Comparison of ENCODE assay signal across 1 fruit fly cellular context in genomic region chr2L:3825413-3825812, dm6.
A peak's percentile ranks its signal among the peaks of the same experiment; 100 is the strongest.
TF ChIP-seq lines count a peak whose summit lies in the region.

TSS of gene slp1 (plus strand) at chr2L:3825675.

TF ChIP-seq in whole organism, embryonic, 481 proteins besides CTCF, POLR2A, EP300 and RAD21 (continued from another document):
- peak; percentile 5 for TF ChIP-seq CG12071 (GFP tag; optimal IDR thresholded peaks at IDR 0.05; lab: Kevin White, UChicago)
- TF ChIP-seq gsb-n (tag; optimal IDR thresholded peaks at IDR 0.05; lab: Kevin White, UChicago) = peak; percentile 28
- peak; percentile 28; the same call in 1 of the 3 replicates for TF ChIP-seq so (GFP tag; IDR thresholded peaks at IDR 0.05; lab: Robert Waterston, UW)
- peak; percentile 94 for TF ChIP-seq Jarid2 (GFP tag; optimal IDR thresholded peaks at IDR 0.05; lab: Kevin White, UChicago)
- TF ChIP-seq ci (GFP tag; IDR thresholded peaks at IDR 0.05; lab: Robert Waterston, UW) = no peak
- TF ChIP-seq CG17829 (tag; optimal IDR thresholded peaks at IDR 0.05; lab: Kevin White, UChicago) = peak; percentile 44
- TF ChIP-seq CG6765 (GFP tag; optimal IDR thresholded peaks at IDR 0.05; lab: Kevin White, UChicago) = no peak
- peak; percentile 37 for TF ChIP-seq gcm (GFP tag; optimal IDR thresholded peaks at IDR 0.05; lab: Kevin White, UChicago)
- TF ChIP-seq Hsf (GFP tag; optimal IDR thresholded peaks at IDR 0.05; lab: Kevin White, UChicago) = no peak
- peak; percentile 77 for TF ChIP-seq cg (GFP tag; optimal IDR thresholded peaks at IDR 0.05; lab: Kevin White, UChicago)
- TF ChIP-seq fd102C (GFP tag; optimal IDR thresholded peaks at IDR 0.05; lab: Kevin White, UChicago) = peak; percentile 12
- TF ChIP-seq chn (GFP tag; optimal IDR thresholded peaks at IDR 0.05; lab: Kevin White, UChicago) = peak; percentile 6
- no peak for TF ChIP-seq CG6254 (GFP tag; optimal IDR thresholded peaks at IDR 0.05; lab: Kevin White, UChicago)
- no peak for TF ChIP-seq dmrt11E (tag; optimal IDR thresholded peaks at IDR 0.05; lab: Kevin White, UChicago)
- TF ChIP-seq pfk (GFP tag; optimal IDR thresholded peaks at IDR 0.05; lab: Kevin White, UChicago) = peak; percentile 3
- TF ChIP-seq sens (GFP tag; lab: Kevin White, UChicago) = peak; percentile 65
- peak in 1 of 2 experiments; percentile 30 for TF ChIP-seq Trl (optimal IDR thresholded peaks at IDR 0.05; lab: Kevin White, UChicago)
- no peak for TF ChIP-seq Trl (GFP tag; optimal IDR thresholded peaks at IDR 0.05; lab: Kevin White, UChicago)
- TF ChIP-seq CG30403 (GFP tag; optimal IDR thresholded peaks at IDR 0.05; lab: Kevin White, UChicago) = no peak
- no peak for TF ChIP-seq CrebB (tag; optimal IDR thresholded peaks at IDR 0.05; lab: Kevin White, UChicago)
- TF ChIP-seq oc (tag; optimal IDR thresholded peaks at IDR 0.05; lab: Kevin White, UChicago) = peak; percentile 80
- TF ChIP-seq CG2199 (GFP tag; IDR thresholded peaks at IDR 0.05; lab: Robert Waterston, UW) = peak; percentile 41; the same call in 1 of the 3 replicates
- TF ChIP-seq Nf-YB (GFP tag; optimal IDR thresholded peaks at IDR 0.05; lab: Kevin White, UChicago) = peak; percentile 97
- TF ChIP-seq CG4820 (GFP tag; optimal IDR thresholded peaks at IDR 0.05; lab: Kevin White, UChicago) = no peak
- peak; percentile 93 for TF ChIP-seq seq (GFP tag; IDR thresholded peaks at IDR 0.05; lab: Robert Waterston, UW)
- TF ChIP-seq sisA (GFP tag; IDR thresholded peaks at IDR 0.05; lab: Robert Waterston, UW) = no peak
- TF ChIP-seq CoRest (tag; optimal IDR thresholded peaks at IDR 0.05; lab: Kevin White, UChicago) = peak; percentile 26
- peak; percentile 12; the same call in 1 of the 2 replicates for TF ChIP-seq chm (GFP tag; IDR thresholded peaks at IDR 0.05; lab: Robert Waterston, UW)
- peak; percentile 6 for TF ChIP-seq trem (tag; optimal IDR thresholded peaks at IDR 0.05; lab: Kevin White, UChicago)
- TF ChIP-seq CG15479 (GFP tag; optimal IDR thresholded peaks at IDR 0.05; lab: Kevin White, UChicago) = peak; percentile 20
- TF ChIP-seq ewg (GFP tag; optimal IDR thresholded peaks at IDR 0.05; lab: Kevin White, UChicago) = peak; percentile 51
- peak; percentile 98 for TF ChIP-seq Nf-YC (tag; optimal IDR thresholded peaks at IDR 0.05; lab: Kevin White, UChicago)
- peak in 1 of 3 experiments; percentile 8 for TF ChIP-seq Stat92E (GFP tag; optimal IDR thresholded peaks at IDR 0.05; lab: Kevin White, UChicago)
- no peak for TF ChIP-seq NK7.1 (GFP tag; optimal IDR thresholded peaks at IDR 0.05; lab: Kevin White, UChicago)
- peak; percentile 55; the same call in 2 of the 3 replicates for TF ChIP-seq Opbp (GFP tag; IDR thresholded peaks at IDR 0.05; lab: Robert Waterston, UW; ENCODE audit: partially characterized antibody)
- peak; percentile 67 for TF ChIP-seq pros (GFP tag; optimal IDR thresholded peaks at IDR 0.05; lab: Kevin White, UChicago)
- TF ChIP-seq D19A (tag; optimal IDR thresholded peaks at IDR 0.05; lab: Kevin White, UChicago) = peak; percentile 1
- TF ChIP-seq bbx (GFP tag; IDR thresholded peaks at IDR 0.05; lab: Robert Waterston, UW; ENCODE audit: partially characterized antibody) = peak; percentile 38; the same call in 1 of the 2 replicates
